Worm (Caenorhabditis elegans) whole organism, L2 larva: ENCODE data around the gene nas-24.
A peak's percentile ranks its signal among the peaks of the same experiment; 100 is the strongest.

ENCODE experiments used
- C34F6.9 ChIP-seq: fragments of 150-350 bp; optimal IDR thresholded peaks from 2 replicates; lab custom pipeline; 2014; ENCODE audit warnings: missing biosample characterization, missing genetic modification characterization
- F13H6.1 ChIP-seq: sonication (generic microtip); optimal IDR thresholded peaks from 2 replicates; lab custom pipeline; 2016; ENCODE audit warnings: missing genetic modification characterization, missing compliant biosample characterization
- ZK546.5 ChIP-seq: sonication (generic microtip); optimal IDR thresholded peaks from 2 replicates; lab custom pipeline; 2017; ENCODE audit warnings: missing biosample characterization, missing genetic modification characterization
- alr-1 ChIP-seq: fragments of 150-350 bp; optimal IDR thresholded peaks from 2 replicates; lab custom pipeline; 2014; ENCODE audit warnings: missing biosample characterization, missing genetic modification characterization
- ama-1 ChIP-seq: fragments of 150-350 bp; optimal IDR thresholded peaks from 2 replicates; lab custom pipeline; 2018; ENCODE audit warnings: inconsistent platforms
- ceh-16 ChIP-seq: fragments of 150-350 bp; optimal IDR thresholded peaks from 2 replicates; lab custom pipeline; 2014; ENCODE audit warnings: missing biosample characterization, missing genetic modification characterization
- ceh-82 ChIP-seq: fragments of 150-350 bp; optimal IDR thresholded peaks from 2 replicates; lab custom pipeline; 2014; ENCODE audit warnings: missing biosample characterization, missing genetic modification characterization
- dmd-4 ChIP-seq: sonication (generic microtip); optimal IDR thresholded peaks from 2 replicates; lab custom pipeline; 2017; ENCODE audit warnings: missing biosample characterization, missing genetic modification characterization
- egl-27 ChIP-seq: sonication (generic microtip); optimal IDR thresholded peaks from 3 replicates; lab custom pipeline; 2017; ENCODE audit warnings: missing biosample characterization, missing genetic modification reagents, missing genetic modification characterization
- elt-3 ChIP-seq: sonication (generic microtip); optimal IDR thresholded peaks from 2 replicates; lab custom pipeline; 2017; ENCODE audit warnings: missing biosample characterization, missing genetic modification characterization
- fos-1 ChIP-seq: fragments of 150-350 bp; optimal IDR thresholded peaks from 2 replicates; lab custom pipeline; 2014; ENCODE audit warnings: missing biosample characterization, missing genetic modification characterization
- gmeb-1 ChIP-seq: fragments of 150-350 bp; optimal IDR thresholded peaks from 2 replicates; lab custom pipeline; 2014; ENCODE audit warnings: missing biosample characterization, missing genetic modification characterization
- lin-11 ChIP-seq: fragments of 150-350 bp; sonication (generic microtip); optimal IDR thresholded peaks from 2 replicates; lab custom pipeline; 2014; ENCODE audit warnings: missing biosample characterization, missing genetic modification characterization, inconsistent platforms, mixed read lengths
- lin-39 ChIP-seq: fragments of 150-350 bp; optimal IDR thresholded peaks from 2 replicates; lab custom pipeline; 2014; ENCODE audit warnings: missing biosample characterization, missing genetic modification reagents, missing genetic modification characterization
- lsy-2 ChIP-seq, 2 experiments: fragments of 150-350 bp in 1 of 2; sonication (generic microtip) in 1 of 2; optimal IDR thresholded peaks; 2 replicates each; lab custom pipeline; 2014 to 2017; ENCODE audit warnings: missing biosample characterization in 2 of 2, missing genetic modification characterization in 2 of 2
- mab-5 ChIP-seq: fragments of 150-350 bp; optimal IDR thresholded peaks from 2 replicates; lab custom pipeline; 2014; ENCODE audit warnings: missing biosample characterization, missing genetic modification characterization
- mbf-1 ChIP-seq: sonication (generic microtip); optimal IDR thresholded peaks from 2 replicates; lab custom pipeline; 2017; ENCODE audit warnings: missing biosample characterization, missing genetic modification characterization
- mdl-1 ChIP-seq, 2 experiments: fragments of 150-350 bp in 1 of 2; sonication (generic microtip) in 1 of 2; optimal IDR thresholded peaks; 2 replicates each; lab custom pipeline; 2017; ENCODE audit warnings: missing biosample characterization in 2 of 2, missing genetic modification characterization in 2 of 2
- nhr-10 ChIP-seq: sonication (generic microtip); optimal IDR thresholded peaks from 2 replicates; lab custom pipeline; 2017; ENCODE audit warnings: missing biosample characterization, missing genetic modification characterization
- nhr-11 ChIP-seq: fragments of 150-350 bp; optimal IDR thresholded peaks from 2 replicates; lab custom pipeline; 2014; ENCODE audit warnings: missing biosample characterization, missing genetic modification characterization
- nhr-12 ChIP-seq: fragments of 150-350 bp; optimal IDR thresholded peaks from 2 replicates; lab custom pipeline; 2014; ENCODE audit warnings: missing biosample characterization, missing genetic modification characterization
- nhr-129 ChIP-seq: fragments of 150-350 bp; optimal IDR thresholded peaks from 2 replicates; lab custom pipeline; 2014; ENCODE audit warnings: missing biosample characterization, missing genetic modification characterization
- nhr-21 ChIP-seq: fragments of 150-350 bp; optimal IDR thresholded peaks from 2 replicates; lab custom pipeline; 2014; ENCODE audit warnings: missing biosample characterization, missing genetic modification characterization
- nhr-23 ChIP-seq: fragments of 150-350 bp; optimal IDR thresholded peaks from 2 replicates; lab custom pipeline; 2014; ENCODE audit warnings: missing biosample characterization, missing genetic modification reagents, missing genetic modification characterization
- nhr-237 ChIP-seq: fragments of 150-350 bp; optimal IDR thresholded peaks from 2 replicates; lab custom pipeline; 2014; ENCODE audit warnings: missing biosample characterization, missing genetic modification characterization
- nhr-25 ChIP-seq: fragments of 150-350 bp; sonication (generic microtip); optimal IDR thresholded peaks from 3 replicates; lab custom pipeline; 2014; ENCODE audit warnings: missing biosample characterization, missing genetic modification characterization
- nhr-6 ChIP-seq: fragments of 150-350 bp; optimal IDR thresholded peaks from 2 replicates; lab custom pipeline; 2014; ENCODE audit warnings: missing biosample characterization, missing genetic modification characterization
- nhr-77 ChIP-seq: fragments of 150-350 bp; optimal IDR thresholded peaks from 2 replicates; lab custom pipeline; 2014; ENCODE audit warnings: missing biosample characterization, missing genetic modification characterization
- peb-1 ChIP-seq: fragments of 150-350 bp; optimal IDR thresholded peaks from 2 replicates; lab custom pipeline; 2014; ENCODE audit warnings: missing biosample characterization, missing genetic modification characterization
- sem-4 ChIP-seq: fragments of 150-350 bp; optimal IDR thresholded peaks from 2 replicates; lab custom pipeline; 2014; ENCODE audit warnings: missing biosample characterization, missing genetic modification reagents, missing genetic modification characterization
- skn-1 ChIP-seq: sonication (generic microtip); optimal IDR thresholded peaks from 2 replicates; lab custom pipeline; 2017; ENCODE audit warnings: missing biosample characterization, missing genetic modification characterization
- sma-3 ChIP-seq: sonication (generic microtip); optimal IDR thresholded peaks from 2 replicates; lab custom pipeline; 2016; ENCODE audit warnings: missing genetic modification reagents, missing genetic modification characterization, missing compliant biosample characterization
- sma-9 ChIP-seq, 2 experiments: fragments of 150-350 bp in 1 of 2; sonication (generic microtip) in 1 of 2; optimal IDR thresholded peaks; 2 replicates each; lab custom pipeline; 2014 to 2016; ENCODE audit warnings: missing genetic modification characterization in 2 of 2, mild to moderate bottlenecking in 1 of 2, missing biosample characterization in 1 of 2, missing compliant biosample characterization in 1 of 2, missing genetic modification reagents in 1 of 2, moderate library complexity in 1 of 2
- snpc-4 ChIP-seq: fragments of 150-350 bp; optimal IDR thresholded peaks from 2 replicates; lab custom pipeline; 2014; ENCODE audit warnings: missing biosample characterization, missing genetic modification characterization
- unc-39 ChIP-seq: fragments of 150-350 bp; optimal IDR thresholded peaks from 2 replicates; lab custom pipeline; 2014; ENCODE audit warnings: missing biosample characterization, missing genetic modification characterization
- unc-55 ChIP-seq: fragments of 150-350 bp; sonication (generic microtip); optimal IDR thresholded peaks from 3 replicates; lab custom pipeline; 2014; ENCODE audit warnings: missing biosample characterization, missing genetic modification reagents, missing genetic modification characterization
- unc-62 ChIP-seq: fragments of 150-350 bp; optimal IDR thresholded peaks from 2 replicates; lab custom pipeline; 2014; ENCODE audit warnings: missing biosample characterization, missing genetic modification reagents, missing genetic modification characterization

Gene nas-24

DNA sequence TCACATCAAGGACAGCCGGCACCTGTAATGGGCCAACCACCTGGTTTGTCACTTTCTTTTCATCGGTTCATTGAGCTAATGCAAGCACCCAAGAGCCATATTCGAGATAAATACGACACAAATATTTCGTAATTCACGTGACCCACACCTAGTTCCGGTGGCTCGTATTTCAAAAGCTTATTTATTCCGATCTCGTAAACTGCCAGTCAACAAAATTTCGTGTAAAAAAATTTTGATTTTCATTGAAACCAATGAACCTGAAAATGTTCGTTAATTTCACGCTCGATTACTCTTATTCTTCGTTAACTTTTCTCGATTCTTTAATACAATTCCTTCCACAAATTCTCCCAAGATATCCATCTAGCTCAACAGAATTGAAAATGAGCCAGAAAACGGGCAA lies 20.9 kb downstream of the nas-24 start:
- TF ChIP-seq nhr-77 (tag; lab: Kevin White, UChicago) (no peak), nhr-237 (tag; lab: Kevin White, UChicago) (no peak), nhr-21 (no peak), F13H6.1 (tag; lab: Kevin White, UChicago) (no peak), lin-39 (tag; lab: Kevin White, UChicago) (no peak), egl-27 (tag; lab: Kevin White, UChicago) (no peak), ceh-82 (tag; lab: Kevin White, UChicago) (no peak), snpc-4 (no peak), mdl-1 (tag; optimal IDR thresholded peaks at IDR 0.05; lab: Kevin White, UChicago) (no peak), nhr-6 (no peak), peb-1 (tag; lab: Kevin White, UChicago) (no peak), alr-1 (no peak), lsy-2 (tag; optimal IDR thresholded peaks at IDR 0.05; lab: Kevin White, UChicago) (no peak), nhr-23 (tag; lab: Kevin White, UChicago) (no peak), nhr-10 (tag; lab: Kevin White, UChicago) (no peak)

DNA sequence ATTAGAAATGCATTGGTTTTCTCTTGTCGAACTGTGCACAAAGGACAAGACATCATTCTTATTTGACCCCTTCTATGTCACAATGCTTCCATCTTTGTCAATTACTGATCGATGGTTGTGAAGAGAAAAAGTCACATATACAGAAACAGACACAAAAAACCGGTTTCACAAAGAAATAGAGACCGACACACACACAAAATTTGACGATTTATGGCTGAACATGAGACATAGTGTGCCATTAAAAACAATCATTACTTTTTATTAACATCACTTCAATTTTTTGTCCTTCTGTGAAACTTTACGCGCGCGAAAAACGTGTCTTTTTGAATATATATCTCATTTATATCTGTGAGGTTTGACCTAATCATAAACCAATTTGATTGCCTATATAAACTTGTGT lies 21.4 kb downstream of the nas-24 start:
- TF ChIP-seq mab-5 (tag; lab: Kevin White, UChicago) (peak; percentile 57), sem-4 (tag; lab: Kevin White, UChicago) (peak; percentile 18), nhr-25 (tag; lab: Kevin White, UChicago) (peak; percentile 88), ZK546.5 (tag; lab: Kevin White, UChicago) (no peak), nhr-129 (tag; lab: Kevin White, UChicago) (peak; percentile 44), nhr-21 (peak; percentile 50), mdl-1 (tag; optimal IDR thresholded peaks at IDR 0.05; lab: Kevin White, UChicago) (no peak), unc-55 (GFP tag; lab: Kevin White, UChicago) (peak; percentile 50), sma-3 (GFP tag; lab: Kevin White, UChicago) (peak; percentile 7), ama-1 (lab: Kevin White, UChicago) (peak; percentile 12)
- TF ChIP-seq, all 48 proteins: peak for 8

DNA sequence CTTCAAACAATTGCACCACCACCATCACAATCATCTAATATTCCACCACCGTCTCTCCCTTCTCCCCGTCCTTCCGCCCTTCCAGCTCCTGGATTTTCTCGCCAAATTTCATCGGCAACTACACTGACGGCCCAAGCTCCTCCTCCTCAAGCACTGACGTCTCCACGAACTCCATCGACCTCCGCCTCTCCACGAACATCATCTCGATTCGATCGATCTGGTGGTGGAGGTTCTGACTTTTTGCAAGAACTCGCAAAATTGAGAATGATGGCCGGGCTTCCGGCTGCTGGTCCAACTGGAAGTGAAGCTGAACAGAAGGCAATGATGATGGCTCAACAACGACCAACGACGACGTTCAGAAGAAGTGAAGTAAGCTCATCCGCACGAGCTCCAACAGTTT lies 24.9 kb downstream of the nas-24 start:
- TF ChIP-seq nhr-11 (tag; lab: Kevin White, UChicago) (no peak), gmeb-1 (no peak), nhr-12 (no peak), lin-11 (no peak), lin-39 (tag; lab: Kevin White, UChicago) (no peak), nhr-129 (tag; lab: Kevin White, UChicago) (no peak), fos-1 (tag; lab: Kevin White, UChicago) (no peak), snpc-4 (no peak), egl-27 (tag; lab: Kevin White, UChicago) (no peak), C34F6.9 (tag; lab: Kevin White, UChicago) (no peak), dmd-4 (tag; lab: Kevin White, UChicago) (no peak), skn-1 (tag; lab: Kevin White, UChicago) (no peak), nhr-23 (tag; lab: Kevin White, UChicago) (no peak), unc-55 (GFP tag; lab: Kevin White, UChicago) (no peak), unc-39 (no peak), ZK546.5 (tag; lab: Kevin White, UChicago) (no peak), nhr-21 (no peak)
- TF ChIP-seq, all 48 proteins: peak for 0

DNA sequence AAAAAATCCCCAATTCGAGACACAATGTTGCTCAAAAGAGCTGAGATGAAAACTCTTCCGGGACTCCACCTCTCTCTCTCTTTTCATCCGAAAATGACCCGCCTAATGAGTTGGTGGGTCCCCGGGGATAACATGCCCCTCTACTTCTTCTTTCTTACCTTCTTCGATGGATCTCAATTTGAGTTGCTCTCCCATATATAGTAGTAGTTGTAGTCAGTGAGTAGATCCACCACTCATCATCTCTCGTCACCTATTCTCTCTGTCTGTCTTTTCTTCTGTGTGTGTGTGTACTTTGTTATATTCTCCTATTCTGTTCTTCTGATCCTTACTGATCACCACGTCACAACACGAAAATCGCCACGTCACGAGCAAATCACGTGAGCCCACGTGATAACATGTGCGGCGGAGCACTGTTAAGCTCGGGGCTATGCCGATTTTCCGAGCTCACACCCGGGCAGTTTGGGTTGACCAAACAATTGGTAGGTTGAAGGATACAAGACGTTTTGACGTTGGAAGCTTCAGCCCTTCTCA lies 27.1 kb downstream of the nas-24 start, which contains the start of gene twk-32:
Gene twk-32, plus strand, starts transcription at position 396 of the 531 bp plus-strand sequence.
- TF ChIP-seq unc-62 = no peak
- no peak for TF ChIP-seq snpc-4

DNA sequence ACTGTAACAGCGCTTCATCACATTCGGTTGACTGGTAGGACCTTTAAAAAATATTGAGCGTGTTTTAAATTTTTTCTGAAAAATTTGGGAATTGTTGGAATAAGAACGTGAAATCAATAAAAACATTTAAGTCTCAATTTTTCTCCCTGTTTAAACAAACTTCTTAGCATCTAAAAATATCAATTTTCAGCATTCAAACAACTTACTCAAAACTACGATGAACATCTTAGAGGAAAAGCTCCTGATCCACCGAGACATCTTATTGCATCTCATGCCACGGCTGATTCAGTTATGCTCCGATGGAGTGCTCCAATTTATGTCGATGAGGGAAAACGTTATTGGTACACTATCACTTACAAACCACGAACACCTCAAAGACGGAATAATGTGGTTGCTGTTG lies 30.0 kb downstream of the nas-24 start:
- TF ChIP-seq ceh-16 (tag; lab: Kevin White, UChicago) = no peak
- no peak for TF ChIP-seq nhr-77 (tag; lab: Kevin White, UChicago)
- no peak for TF ChIP-seq ama-1 (lab: Kevin White, UChicago)
- no peak for TF ChIP-seq lin-11
- no peak for TF ChIP-seq ceh-82 (tag; lab: Kevin White, UChicago)
- no peak for TF ChIP-seq unc-55 (GFP tag; lab: Kevin White, UChicago)
- no peak for TF ChIP-seq nhr-25 (tag; lab: Kevin White, UChicago)
- no peak for TF ChIP-seq sma-9 (GFP tag; optimal IDR thresholded peaks at IDR 0.05; lab: Kevin White, UChicago)
- TF ChIP-seq sma-9 (tag; optimal IDR thresholded peaks at IDR 0.05; lab: Kevin White, UChicago) = no peak
- no peak for TF ChIP-seq snpc-4
- TF ChIP-seq ZK546.5 (tag; lab: Kevin White, UChicago) = no peak
- TF ChIP-seq nhr-23 (tag; lab: Kevin White, UChicago) = no peak
- no peak for TF ChIP-seq mbf-1
- no peak for TF ChIP-seq elt-3 (tag; lab: Kevin White, UChicago)
- no peak for TF ChIP-seq mab-5 (tag; lab: Kevin White, UChicago)
